Fruit fly (Drosophila melanogaster): ENCODE results near the gene CG5968.

dm6 chr2L:16536501-16536900, 13.3 kb downstream of the CG5968 start:
- no peak for TF ChIP-seq pan (optimal IDR thresholded peaks at IDR 0.05)
- TF ChIP-seq psq (optimal IDR thresholded peaks at IDR 0.05), result no peak
